Worm (Caenorhabditis elegans) whole organism, young adult: ENCODE measurements around the gene F37C12.14.

Experiments used
- B0336.3 ChIP-seq: fragments of 200-800 bp; sonication (Bioruptor generic); IDR thresholded peaks from 2 replicates; pipeline ENCODE4 v1.3.6; 2022; ENCODE audit warnings: missing genetic modification characterization, missing compliant biosample characterization
- C17E4.6 ChIP-seq: fragments of 200-800 bp; sonication (Bioruptor generic); IDR thresholded peaks from 2 replicates; pipeline ENCODE4 v1.3.6; 2022; ENCODE audit warnings: missing genetic modification reagents, missing genetic modification characterization, missing compliant biosample characterization
- D2030.7 ChIP-seq: fragments of 200-800 bp; sonication (Bioruptor generic); IDR thresholded peaks from 2 replicates; pipeline ENCODE4 v1.3.6; 2022; ENCODE audit warnings: missing genetic modification reagents, missing genetic modification characterization, missing compliant biosample characterization
- F22D6.2 ChIP-seq: sonication (generic microtip); optimal IDR thresholded peaks from 2 replicates; lab custom pipeline; 2016; ENCODE audit warnings: mild to moderate bottlenecking, missing genetic modification characterization, missing compliant biosample characterization
- F39B2.1 ChIP-seq: fragments of 200-800 bp; sonication (Bioruptor generic); IDR thresholded peaks from 2 replicates; pipeline ENCODE4 v1.3.6; 2022; ENCODE audit warnings: missing genetic modification reagents, missing genetic modification characterization, missing compliant biosample characterization
- F57A8.1 ChIP-seq: fragments of 200-800 bp; sonication (Bioruptor generic); optimal IDR thresholded peaks from 2 replicates; lab custom pipeline; 2018; ENCODE audit warnings: mild to moderate bottlenecking, missing genetic modification characterization, moderate library complexity, missing compliant biosample characterization
- K11D2.4 ChIP-seq: fragments of 200-800 bp; sonication (Bioruptor generic); IDR thresholded peaks from 2 replicates; pipeline ENCODE4 v1.3.6; 2022; ENCODE audit warnings: missing genetic modification reagents, missing genetic modification characterization, missing compliant biosample characterization
- K12H6.12 ChIP-seq: fragments of 200-800 bp; sonication (Bioruptor generic); optimal IDR thresholded peaks from 2 replicates; lab custom pipeline; 2018; ENCODE audit warnings: mild to moderate bottlenecking, missing genetic modification characterization, missing compliant biosample characterization
- T26A5.8 ChIP-seq: sonication (generic microtip); optimal IDR thresholded peaks from 2 replicates; lab custom pipeline; 2016; ENCODE audit warnings: missing genetic modification characterization, missing compliant biosample characterization
- Y53G8AR.9 ChIP-seq: fragments of 200-800 bp; sonication (Bioruptor generic); conservative IDR thresholded peaks from 2 replicates; pipeline ENCODE4 v1.3.6; 2022; ENCODE audit warnings: missing genetic modification reagents, missing genetic modification characterization, missing compliant biosample characterization
- Y56A3A.18 ChIP-seq: fragments of 200-800 bp; sonication (Bioruptor generic); IDR thresholded peaks from 2 replicates; pipeline ENCODE4 v1.3.6; 2022; ENCODE audit warnings: missing genetic modification reagents, missing genetic modification characterization, missing compliant biosample characterization
- Y67H2A.10 ChIP-seq: fragments of 200-800 bp; sonication (Bioruptor generic); conservative IDR thresholded peaks from 2 replicates; pipeline ENCODE4 v1.3.6; 2022; ENCODE audit warnings: missing genetic modification reagents, missing genetic modification characterization, missing compliant biosample characterization
- athp-1 ChIP-seq: sonication (generic microtip); optimal IDR thresholded peaks from 2 replicates; lab custom pipeline; 2017; ENCODE audit warnings: mild to moderate bottlenecking, missing genetic modification characterization, missing compliant biosample characterization
- attf-5 ChIP-seq: fragments of 200-800 bp; sonication (Bioruptor generic); optimal IDR thresholded peaks from 2 replicates; lab custom pipeline; 2018; ENCODE audit warnings: mild to moderate bottlenecking, missing genetic modification characterization, missing compliant biosample characterization
- attf-6 ChIP-seq: fragments of 200-800 bp; sonication (Bioruptor generic); IDR thresholded peaks from 2 replicates; pipeline ENCODE4 v1.3.6; 2022; ENCODE audit warnings: missing genetic modification reagents, missing genetic modification characterization, missing compliant biosample characterization
- bed-1 ChIP-seq: fragments of 200-800 bp; sonication (Bioruptor generic); IDR thresholded peaks from 2 replicates; pipeline ENCODE4 v1.3.6; 2022; ENCODE audit warnings: missing genetic modification reagents, missing genetic modification characterization, missing compliant biosample characterization
- cebp-1 ChIP-seq, 2 experiments: fragments of 200-800 bp in 1 of 2; sonication (Bioruptor generic) in 1 of 2; sonication (generic microtip) in 1 of 2; IDR thresholded peaks in 1 of 2; optimal IDR thresholded peaks in 1 of 2; 2 replicates each; pipeline versions ENCODE4 v1.3.6 to Lab custom; 2017 to 2022; ENCODE audit warnings: missing compliant biosample characterization in 2 of 2, missing genetic modification characterization in 2 of 2, mild to moderate bottlenecking in 1 of 2, missing genetic modification reagents in 1 of 2, moderate library complexity in 1 of 2
- ceh-27 ChIP-seq: fragments of 200-800 bp; sonication (Bioruptor generic); optimal IDR thresholded peaks from 2 replicates; lab custom pipeline; 2018; ENCODE audit warnings: mild to moderate bottlenecking, missing genetic modification characterization, moderate library complexity, missing compliant biosample characterization
- ceh-79 ChIP-seq: sonication (generic microtip); optimal IDR thresholded peaks from 2 replicates; lab custom pipeline; 2017; ENCODE audit warnings: mild to moderate bottlenecking, missing genetic modification characterization, missing compliant biosample characterization
- ceh-91 ChIP-seq: fragments of 200-800 bp; sonication (Bioruptor generic); IDR thresholded peaks from 2 replicates; pipeline ENCODE4 v1.3.6; 2022; ENCODE audit warnings: missing genetic modification reagents, missing genetic modification characterization, missing compliant biosample characterization
- die-1 ChIP-seq: sonication (generic microtip); optimal IDR thresholded peaks from 2 replicates; lab custom pipeline; 2016; ENCODE audit warnings: missing genotype, mild to moderate bottlenecking, missing genetic modification characterization, missing compliant biosample characterization
- dpff-1 ChIP-seq: sonication (generic microtip); optimal IDR thresholded peaks from 2 replicates; lab custom pipeline; 2017; ENCODE audit warnings: mild to moderate bottlenecking, missing genetic modification characterization, missing compliant biosample characterization
- dpl-1 ChIP-seq: fragments of 150-350 bp; optimal IDR thresholded peaks from 2 replicates; lab custom pipeline; 2014; ENCODE audit warnings: missing biosample characterization, missing genetic modification reagents, missing genetic modification characterization
- egrh-3 ChIP-seq: fragments of 200-800 bp; sonication (Bioruptor generic); IDR thresholded peaks from 2 replicates; pipeline ENCODE4 v1.3.6; 2022; ENCODE audit warnings: missing genetic modification reagents, missing genetic modification characterization, missing compliant biosample characterization
- ets-4 ChIP-seq: fragments of 200-800 bp; sonication (Bioruptor generic); optimal IDR thresholded peaks from 2 replicates; lab custom pipeline; 2018; ENCODE audit warnings: mild to moderate bottlenecking, missing genetic modification characterization, missing compliant biosample characterization
- gei-17 ChIP-seq: fragments of 200-800 bp; sonication (Bioruptor generic); optimal IDR thresholded peaks from 2 replicates; lab custom pipeline; 2018; ENCODE audit warnings: mild to moderate bottlenecking, missing genetic modification characterization, missing compliant biosample characterization
- hlh-12 ChIP-seq: sonication (generic microtip); optimal IDR thresholded peaks from 2 replicates; lab custom pipeline; 2016; ENCODE audit warnings: missing genetic modification characterization, missing compliant biosample characterization
- hmg-20 ChIP-seq: fragments of 200-800 bp; sonication (Bioruptor generic); IDR thresholded peaks from 2 replicates; pipeline ENCODE4 v1.3.6; 2022; ENCODE audit warnings: missing genetic modification reagents, missing genetic modification characterization, missing compliant biosample characterization
- hrde-1 ChIP-seq: sonication (generic microtip); optimal IDR thresholded peaks from 2 replicates; lab custom pipeline; 2016; ENCODE audit warnings: missing genetic modification characterization, mild to moderate bottlenecking, missing compliant biosample characterization, moderate library complexity, missing genotype, missing genetic modification reagents, borderline replicate concordance
- lin-26 ChIP-seq: fragments of 200-800 bp; sonication (Bioruptor generic); IDR thresholded peaks from 2 replicates; pipeline ENCODE4 v1.3.6; 2022; ENCODE audit warnings: missing genetic modification reagents, missing genetic modification characterization, missing compliant biosample characterization
- lin-35 ChIP-seq, 3 experiments: fragments of 150-350 bp in 2 of 3; sonication (generic microtip) in 1 of 3; optimal IDR thresholded peaks; 2 replicates each; lab custom pipeline; 2014 to 2018; ENCODE audit warnings: missing biosample characterization in 3 of 3, missing genetic modification characterization in 3 of 3, missing genetic modification reagents in 3 of 3
- madf-10 ChIP-seq: sonication (generic microtip); optimal IDR thresholded peaks from 2 replicates; lab custom pipeline; 2016; ENCODE audit warnings: mild to moderate bottlenecking, missing genetic modification characterization, missing compliant biosample characterization
- madf-3 ChIP-seq: fragments of 200-800 bp; sonication (Bioruptor generic); IDR thresholded peaks from 2 replicates; pipeline ENCODE4 v1.3.6; 2022; ENCODE audit warnings: missing genetic modification reagents, missing genetic modification characterization, missing compliant biosample characterization
- madf-8 ChIP-seq: fragments of 200-800 bp; sonication (Bioruptor generic); conservative IDR thresholded peaks from 2 replicates; pipeline ENCODE4 v1.3.6; 2022; ENCODE audit warnings: missing genetic modification reagents, missing genetic modification characterization, missing compliant biosample characterization
- mes-4 ChIP-seq: sonication (generic microtip); optimal IDR thresholded peaks from 2 replicates; lab custom pipeline; 2016; ENCODE audit warnings: missing genotype, missing genetic modification characterization, missing compliant biosample characterization
- mxl-1 ChIP-seq: sonication (generic microtip); optimal IDR thresholded peaks from 2 replicates; lab custom pipeline; 2016; ENCODE audit warnings: missing genetic modification characterization, missing compliant biosample characterization
- nfya-2 ChIP-seq: fragments of 200-800 bp; sonication (Bioruptor generic); IDR thresholded peaks from 2 replicates; pipeline ENCODE4 v1.3.6; 2022; ENCODE audit warnings: missing genetic modification reagents, missing genetic modification characterization, missing compliant biosample characterization
- nhr-179 ChIP-seq: sonication (generic microtip); optimal IDR thresholded peaks from 2 replicates; lab custom pipeline; 2016; ENCODE audit warnings: mild to moderate bottlenecking, missing genetic modification characterization, missing compliant biosample characterization
- nhr-80 ChIP-seq: sonication (generic microtip); optimal IDR thresholded peaks from 2 replicates; lab custom pipeline; 2016; ENCODE audit warnings: missing genetic modification characterization, missing compliant biosample characterization
- snpc-1.3 ChIP-seq: sonication (generic microtip); optimal IDR thresholded peaks from 2 replicates; lab custom pipeline; 2017; ENCODE audit warnings: missing genetic modification characterization, mild to moderate bottlenecking, missing compliant biosample characterization, antibody characterized with exemption, moderate library complexity, missing genotype, missing genetic modification reagents; ENCODE audit not compliant: insufficient read depth
- snpc-3.4 ChIP-seq: sonication (generic microtip); optimal IDR thresholded peaks from 2 replicates; lab custom pipeline; 2017; ENCODE audit warnings: missing genetic modification characterization, mild to moderate bottlenecking, missing compliant biosample characterization, antibody characterized with exemption, moderate library complexity, missing genotype, missing genetic modification reagents
- snpc-4 ChIP-seq, 5 experiments: fragments of 150-350 bp in 1 of 5; sonication (generic microtip) in 4 of 5; optimal IDR thresholded peaks; 2 replicates each; lab custom pipeline; 2014 to 2018; ENCODE audit warnings: missing genetic modification characterization in 5 of 5, missing biosample characterization in 3 of 5, antibody characterized with exemption in 2 of 5, mild to moderate bottlenecking in 2 of 5, missing compliant biosample characterization in 2 of 5, missing genotype in 2 of 5, moderate library complexity in 2 of 5, missing genetic modification reagents in 1 of 5
- tlf-1 ChIP-seq: fragments of 200-800 bp; sonication (Bioruptor generic); optimal IDR thresholded peaks from 2 replicates; lab custom pipeline; 2018; ENCODE audit warnings: mild to moderate bottlenecking, missing genetic modification characterization, missing compliant biosample characterization
- xnd-1 ChIP-seq: sonication (generic microtip); optimal IDR thresholded peaks from 2 replicates; lab custom pipeline; 2016; ENCODE audit warnings: missing genotype, missing genetic modification reagents, missing genetic modification characterization, missing compliant biosample characterization
- zim-3 ChIP-seq: sonication (generic microtip); optimal IDR thresholded peaks from 2 replicates; lab custom pipeline; 2017; ENCODE audit warnings: mild to moderate bottlenecking, missing genetic modification characterization, moderate library complexity, missing compliant biosample characterization
- ztf-28 ChIP-seq: fragments of 200-800 bp; sonication (Bioruptor generic); IDR thresholded peaks from 2 replicates; pipeline ENCODE4 v1.3.6; 2022; ENCODE audit warnings: missing genetic modification reagents, missing genetic modification characterization, missing compliant biosample characterization
- ztf-6 ChIP-seq: fragments of 200-800 bp; sonication (Bioruptor generic); IDR thresholded peaks from 2 replicates; pipeline ENCODE4 v1.3.6; 2022; ENCODE audit warnings: missing genetic modification reagents, missing genetic modification characterization, missing compliant biosample characterization

The F37C12.14 gene

ce11 chrIII:7155631-7156030 is 29.7 kb downstream of the F37C12.14 start (continued):
- TF ChIP-seq dpff-1 (no peak), tlf-1 (GFP tag; lab: Kevin White, UChicago) (peak; percentile 60), ceh-27 (GFP tag; lab: Kevin White, UChicago) (peak; percentile 83), mes-4 (tag; lab: Kevin White, UChicago) (no peak), xnd-1 (no peak), zim-3 (tag; lab: Kevin White, UChicago) (no peak), F57A8.1 (GFP tag; lab: Kevin White, UChicago) (no peak), snpc-4 (GFP tag; optimal IDR thresholded peaks at IDR 0.05; lab: Kevin White, UChicago) (peak; percentile 52), snpc-4 (tag; optimal IDR thresholded peaks at IDR 0.05; lab: Kevin White, UChicago) (peak; percentile 28 to 74 (median 59)), T26A5.8 (tag; lab: Kevin White, UChicago) (no peak), snpc-1.3 (tag; lab: Kevin White, UChicago) (no peak), hrde-1 (tag; lab: Kevin White, UChicago) (no peak), D2030.7 (GFP tag; lab: Robert Waterston, UW) (no peak), cebp-1 (GFP tag; IDR thresholded peaks at IDR 0.05; lab: Robert Waterston, UW) (no peak), cebp-1 (tag; optimal IDR thresholded peaks at IDR 0.05; lab: Kevin White, UChicago) (peak; percentile 88), Y53G8AR.9 (GFP tag; lab: Robert Waterston, UW) (peak; percentile 59), Y56A3A.18 (GFP tag; lab: Robert Waterston, UW) (0 out of 2 replicates have a peak, but pooled peaks have one; percentile 50), bed-1 (GFP tag; lab: Robert Waterston, UW) (no peak), lin-35 (GFP tag; optimal IDR thresholded peaks at IDR 0.05; lab: Kevin White, UChicago) (peak in 1 of 3 experiments; percentile 75), nhr-179 (no peak), K11D2.4 (GFP tag; lab: Robert Waterston, UW) (peak; percentile 88), ztf-6 (no peak), athp-1 (tag; lab: Kevin White, UChicago) (peak; percentile 18), madf-3 (peak; percentile 78), madf-8 (GFP tag; lab: Robert Waterston, UW) (no peak), hlh-12 (tag; lab: Kevin White, UChicago) (no peak), K12H6.12 (tag; lab: Kevin White, UChicago) (peak; percentile 94), nfya-2 (GFP tag; lab: Robert Waterston, UW) (no peak), madf-10 (tag; lab: Kevin White, UChicago) (peak; percentile 71), F22D6.2 (tag; lab: Kevin White, UChicago) (peak; percentile 3), die-1 (tag; lab: Kevin White, UChicago) (peak; percentile 39), lin-26 (0 out of 2 replicates have a peak, but pooled peaks have one; percentile 43), ets-4 (peak; percentile 26), nhr-80 (tag; lab: Kevin White, UChicago) (peak; percentile 77), Y67H2A.10 (GFP tag; lab: Robert Waterston, UW) (peak; percentile 42; the same call in 1 of the 2 replicates), gei-17 (peak; percentile 12), ztf-28 (GFP tag; lab: Robert Waterston, UW) (no peak), egrh-3 (GFP tag; lab: Robert Waterston, UW) (peak; percentile 60; the same call in 1 of the 2 replicates), hmg-20 (GFP tag; lab: Robert Waterston, UW) (no peak), B0336.3 (GFP tag; lab: Robert Waterston, UW) (peak; percentile 87), snpc-3.4 (tag; lab: Kevin White, UChicago) (no peak), F39B2.1 (GFP tag; lab: Robert Waterston, UW) (0 out of 2 replicates have a peak, but pooled peaks have one; percentile 43), ceh-79 (no peak), mxl-1 (no peak), dpl-1 (GFP tag; lab: Kevin White, UChicago) (no peak), ceh-91 (GFP tag; lab: Robert Waterston, UW) (no peak), C17E4.6 (GFP tag; lab: Robert Waterston, UW) (0 out of 2 replicates have a peak, but pooled peaks have one; percentile 19), attf-6 (GFP tag; lab: Robert Waterston, UW) (no peak), attf-5 (GFP tag; lab: Kevin White, UChicago) (peak; percentile 80)
